Worm (Caenorhabditis elegans) whole organism, L4/young adult: Measurements from ENCODE around the gene sri-54.
"Not testable (repeated sequence)": the region's sequence is repeated elsewhere in the genome, so short reads cannot be mapped to it uniquely, and the experiment has no call there.

ENCODE experiments used
- W03F9.2 ChIP-seq: fragments of 150-350 bp; optimal IDR thresholded peaks from 2 replicates; lab custom pipeline; 2014; ENCODE audit warnings: missing biosample characterization, missing genetic modification characterization
- dao-5 ChIP-seq: sonication (generic microtip); optimal IDR thresholded peaks from 2 replicates; lab custom pipeline; 2016; ENCODE audit warnings: missing genotype, missing genetic modification characterization, moderate library complexity, missing compliant biosample characterization
- him-1 ChIP-seq: sonication (generic microtip); optimal IDR thresholded peaks from 2 replicates; lab custom pipeline; 2016; ENCODE audit warnings: missing genotype, missing genetic modification reagents, missing genetic modification characterization, missing compliant biosample characterization

Gene sri-54

ce11 chrII:3137804-3138203, at the start of gene sri-54:
Gene sri-54, minus strand, starts transcription at chrII:3137904.
- no peak for TF ChIP-seq dao-5
- no peak for TF ChIP-seq him-1 (tag; lab: Kevin White, UChicago)

ce11 chrII:3185848-3186247, 48.1 kb upstream of the sri-54 start:
- TF ChIP-seq W03F9.2 (tag; lab: Kevin White, UChicago) (no peak), dao-5 (no peak), him-1 (tag; lab: Kevin White, UChicago) (no peak)

- not testable (repeated sequence) for TF ChIP-seq W03F9.2 (tag; lab: Kevin White, UChicago); him-1 (tag; lab: Kevin White, UChicago); dao-5
These were observed 47.2 kb upstream of the sri-54 start, which contains the start of gene sri-78 for ce11 chrII:3184858-3185257. Gene sri-78, plus strand, starts transcription at chrII:3185158.

ce11 chrII:3183300-3183840, 45.7 kb upstream of the sri-54 start, which contains the start of the genes Y27F2A.6 and Y27F2A.8:
Gene Y27F2A.6, minus strand, starts transcription at chrII:3183400.
Gene Y27F2A.8, plus strand, starts transcription at chrII:3183790.
- TF ChIP-seq dao-5; W03F9.2 (tag; lab: Kevin White, UChicago); him-1 (tag; lab: Kevin White, UChicago): not testable (repeated sequence)

ce11 chrII:3177663-3178062, 40.0 kb upstream of the sri-54 start, which contains the start of gene sri-40:
Gene sri-40, plus strand, starts transcription at chrII:3177963.
- not testable (repeated sequence) for TF ChIP-seq W03F9.2 (tag; lab: Kevin White, UChicago); him-1 (tag; lab: Kevin White, UChicago); dao-5

ce11 chrII:3172176-3172575, 34.5 kb upstream of the sri-54 start, which contains the start of gene Y27F2A.10:
Gene Y27F2A.10, minus strand, starts transcription at chrII:3172276.
- no peak for TF ChIP-seq W03F9.2 (tag; lab: Kevin White, UChicago)
- no peak for TF ChIP-seq dao-5
- no peak for TF ChIP-seq him-1 (tag; lab: Kevin White, UChicago)

- TF ChIP-seq him-1 (tag; lab: Kevin White, UChicago) (no peak), dao-5 (no peak), W03F9.2 (tag; lab: Kevin White, UChicago) (no peak)
These were observed 32.4 kb upstream of the sri-54 start, which contains the start of gene fbxc-55 for ce11 chrII:3170089-3170488. Gene fbxc-55, minus strand, starts transcription at chrII:3170189.

ce11 chrII:3158985-3159384, 21.3 kb upstream of the sri-54 start, which contains the start of gene sri-34:
Gene sri-34, minus strand, starts transcription at chrII:3159085.
- TF ChIP-seq him-1 (tag; lab: Kevin White, UChicago) (no peak), dao-5 (no peak), W03F9.2 (tag; lab: Kevin White, UChicago) (no peak)

- no peak for TF ChIP-seq dao-5
- TF ChIP-seq W03F9.2 (tag; lab: Kevin White, UChicago), result no peak
- TF ChIP-seq him-1 (tag; lab: Kevin White, UChicago), result no peak
These were observed 19.0 kb upstream of the sri-54 start, which contains the start of gene sri-33 for ce11 chrII:3156749-3157148. Gene sri-33, minus strand, starts transcription at chrII:3156849.

ce11 chrII:3154383-3154782, 16.7 kb upstream of the sri-54 start, which contains the start of gene sri-32:
Gene sri-32, minus strand, starts transcription at chrII:3154483.
- TF ChIP-seq dao-5, result no peak
- no peak for TF ChIP-seq him-1 (tag; lab: Kevin White, UChicago)
- TF ChIP-seq W03F9.2 (tag; lab: Kevin White, UChicago), result no peak

- TF ChIP-seq W03F9.2 (tag; lab: Kevin White, UChicago) (no peak), dao-5 (no peak), him-1 (tag; lab: Kevin White, UChicago) (no peak)
These were observed 13.9 kb upstream of the sri-54 start, which contains the start of the genes T10D4.14 and T10D4.19 for ce11 chrII:3151615-3152014. Gene T10D4.14, minus strand, starts transcription at chrII:3151715. Gene T10D4.19, plus strand, starts transcription at chrII:3151918.

- no peak for TF ChIP-seq dao-5
- no peak for TF ChIP-seq W03F9.2 (tag; lab: Kevin White, UChicago)
- TF ChIP-seq him-1 (tag; lab: Kevin White, UChicago), result no peak
These were observed 12.0 kb upstream of the sri-54 start, which contains the start of the genes T10D4.11 and T10D4.1 for ce11 chrII:3149521-3150190. Gene T10D4.11, minus strand, starts transcription at chrII:3149621. Gene T10D4.1, plus strand, starts transcription at chrII:3150140.

ce11 chrII:3148404-3148803, 10.7 kb upstream of the sri-54 start:
- TF ChIP-seq W03F9.2 (tag; lab: Kevin White, UChicago) (no peak), dao-5 (no peak), him-1 (tag; lab: Kevin White, UChicago) (no peak)

ce11 chrII:3145842-3146241, 8.1 kb upstream of the sri-54 start, which contains the start of gene T10D4.15:
Gene T10D4.15, plus strand, starts transcription at chrII:3146142.
- TF ChIP-seq him-1 (tag; lab: Kevin White, UChicago), result no peak
- no peak for TF ChIP-seq dao-5
- TF ChIP-seq W03F9.2 (tag; lab: Kevin White, UChicago), result no peak
